Fruit fly (Drosophila melanogaster) S2 (cell line): ENCODE measurements around the gene RpL14.
A peak's percentile ranks its signal among the peaks of the same experiment; 100 is the strongest.

ENCODE experiments used
- CG8478 ChIP-seq: fragments of >200 bp; optimal IDR thresholded peaks from 2 replicates; lab custom pipeline; 2018
- CTCF ChIP-seq, 2 experiments: fragments of >200 bp; optimal IDR thresholded peaks; 2 replicates each; lab custom pipeline; 2018

Gene RpL14

DNA sequence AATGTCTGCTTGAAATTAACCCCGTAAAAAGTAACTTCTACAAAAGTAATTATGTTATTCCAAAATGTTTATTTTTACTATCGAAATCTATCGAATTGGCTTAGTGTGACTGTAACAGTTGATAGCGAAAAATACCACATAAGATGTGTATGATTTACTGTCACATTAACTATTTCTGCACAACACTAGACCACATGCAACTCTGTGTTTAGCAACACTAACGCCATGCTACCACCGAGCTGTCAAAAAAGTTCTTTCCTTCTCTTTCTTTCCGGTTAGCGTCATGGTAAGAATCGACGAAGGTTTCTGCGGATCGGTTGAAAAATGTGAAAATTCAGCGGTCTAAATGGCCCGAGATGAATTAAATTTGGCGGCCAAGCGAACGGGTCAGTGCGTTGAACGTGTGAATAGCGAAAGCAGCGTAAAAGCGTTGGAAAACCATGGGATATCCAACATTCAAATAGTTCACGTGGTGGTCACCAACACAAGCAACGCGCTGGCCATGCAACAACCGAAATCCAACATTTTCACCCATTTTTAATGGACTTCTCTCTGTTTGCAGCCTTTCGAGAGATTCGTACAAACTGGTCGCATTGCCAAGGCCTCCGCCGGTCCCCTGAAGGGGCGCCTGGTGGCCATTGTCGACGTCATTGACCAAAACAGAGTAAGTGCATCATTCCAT is at the start of gene RpL14, which contains the start of gene Nelf-E:
Gene RpL14, plus strand, starts transcription at position 255 of the 682 bp plus-strand sequence.
Gene Nelf-E, minus strand, starts transcription at position 128 of the 682 bp plus-strand sequence.
- peak; percentile 26 to 28 for TF ChIP-seq CTCF (optimal IDR thresholded peaks at IDR 0.05; lab: Kevin White, UChicago)
- no peak for TF ChIP-seq CG8478 (lab: Kevin White, UChicago)

dm6 chr3L:8553125-8553524 is 47.7 kb upstream of the RpL14 start:
- TF ChIP-seq CTCF (optimal IDR thresholded peaks at IDR 0.05; lab: Kevin White, UChicago) = no peak
- no peak for TF ChIP-seq CG8478 (lab: Kevin White, UChicago)

dm6 chr3L:8554024-8554642 is 46.7 kb upstream of the RpL14 start:
- no peak for TF ChIP-seq CTCF (optimal IDR thresholded peaks at IDR 0.05; lab: Kevin White, UChicago)
- TF ChIP-seq CG8478 (lab: Kevin White, UChicago) = no peak

DNA sequence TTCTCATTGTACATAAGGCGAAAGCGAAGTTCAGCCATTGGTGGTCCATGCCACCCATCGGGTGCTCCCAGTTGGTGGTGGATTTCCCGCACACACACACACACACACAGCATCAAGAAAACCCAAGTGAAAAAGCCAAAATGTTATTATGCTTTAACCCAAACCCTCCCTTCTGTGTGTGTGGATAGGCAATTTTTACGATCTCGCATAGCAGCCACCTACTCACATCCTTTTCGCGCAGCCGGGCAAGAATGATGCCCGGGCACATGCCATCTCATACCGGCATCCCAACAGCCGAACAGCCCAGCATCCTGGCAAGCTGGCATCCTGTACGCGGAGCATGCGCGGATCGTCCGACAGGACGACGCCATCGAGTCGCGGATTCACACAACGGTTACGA is 43.8 kb upstream of the RpL14 start:
- TF ChIP-seq CG8478 (lab: Kevin White, UChicago) (no peak), CTCF (optimal IDR thresholded peaks at IDR 0.05; lab: Kevin White, UChicago) (no peak)

DNA sequence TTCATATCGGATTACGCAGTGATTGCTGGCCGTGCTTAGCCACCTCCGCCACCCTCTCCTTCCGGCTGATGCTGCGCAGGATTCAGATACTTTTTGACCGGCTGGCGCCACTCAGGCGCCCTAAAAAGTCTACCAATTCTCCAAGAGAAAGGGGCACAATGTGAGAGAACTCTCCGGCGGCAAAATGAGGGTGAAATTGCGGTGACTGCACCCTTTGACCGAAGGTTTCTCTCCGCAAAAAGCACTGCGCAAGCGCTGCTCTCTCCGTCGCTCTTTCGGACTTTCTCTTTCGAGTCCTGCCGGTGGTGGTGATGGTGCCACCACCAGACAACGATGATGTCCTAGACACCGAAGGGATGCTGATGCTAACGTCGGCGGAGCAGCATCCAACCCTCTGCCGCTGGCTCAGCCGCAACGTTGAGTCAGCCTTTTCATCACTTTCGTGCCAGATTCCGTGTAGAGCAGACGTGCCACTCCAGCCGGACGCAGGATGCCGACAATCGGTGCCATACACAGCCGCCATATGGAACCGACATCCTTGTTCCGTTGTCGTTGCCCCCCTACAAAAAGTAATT is 41.0 kb upstream of the RpL14 start:
- TF ChIP-seq CG8478 (lab: Kevin White, UChicago) = no peak
- no peak for TF ChIP-seq CTCF (optimal IDR thresholded peaks at IDR 0.05; lab: Kevin White, UChicago)

DNA sequence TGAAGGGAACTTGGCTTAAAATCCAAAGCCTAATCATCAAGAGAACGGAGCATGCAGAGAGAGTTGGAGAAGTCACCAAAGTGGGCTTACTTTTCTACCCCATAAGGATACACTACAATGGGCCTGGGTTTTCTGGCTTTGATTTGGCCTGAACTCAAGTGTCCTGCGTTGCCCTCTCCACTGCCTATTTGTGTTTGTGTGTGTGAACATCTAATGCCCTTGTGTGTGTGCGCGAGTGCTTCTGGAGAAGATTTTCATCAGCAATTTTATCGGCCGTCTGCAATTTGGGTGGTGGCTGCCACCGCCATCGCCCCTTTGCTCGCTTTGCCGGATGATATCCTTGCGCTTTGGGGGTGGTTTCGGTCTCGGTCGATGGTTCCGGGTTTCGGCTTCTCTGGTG is 40.2 kb upstream of the RpL14 start:
- TF ChIP-seq CG8478 (lab: Kevin White, UChicago) (no peak), CTCF (optimal IDR thresholded peaks at IDR 0.05; lab: Kevin White, UChicago) (no peak)

- TF ChIP-seq CTCF (optimal IDR thresholded peaks at IDR 0.05; lab: Kevin White, UChicago) = no peak
- no peak for TF ChIP-seq CG8478 (lab: Kevin White, UChicago)
Observed at dm6 chr3L:8575844-8576842, 24.7 kb upstream of the RpL14 start, which contains the start of the genes CG6638 and CG43078. CG6638 (minus strand) TSS chr3L:8576078. CG43078 (plus strand) TSS chr3L:8576808.

dm6 chr3L:8578470-8578869 is 22.3 kb upstream of the RpL14 start:
- no peak for TF ChIP-seq CTCF (optimal IDR thresholded peaks at IDR 0.05; lab: Kevin White, UChicago)
- no peak for TF ChIP-seq CG8478 (lab: Kevin White, UChicago)

DNA sequence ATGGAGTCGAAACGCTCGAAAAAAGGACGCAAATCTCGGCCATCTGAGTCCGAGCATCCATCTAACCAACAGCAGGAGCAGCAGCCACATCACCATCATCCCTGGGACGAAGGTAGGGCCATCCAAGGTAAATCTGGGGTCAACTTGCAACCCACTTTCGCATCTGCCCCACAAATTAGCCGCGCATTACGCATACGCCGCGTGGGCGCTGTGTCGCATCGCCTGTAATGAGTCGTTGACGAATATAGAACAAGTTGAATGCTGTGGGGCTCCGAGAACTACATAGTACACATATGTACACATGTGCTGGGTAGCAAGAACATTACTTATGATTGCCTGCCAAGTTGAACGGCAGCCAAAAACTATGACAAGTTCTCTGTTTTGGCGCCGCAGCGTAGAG is 21.3 kb upstream of the RpL14 start:
- no peak for TF ChIP-seq CTCF (optimal IDR thresholded peaks at IDR 0.05; lab: Kevin White, UChicago)
- no peak for TF ChIP-seq CG8478 (lab: Kevin White, UChicago)

DNA sequence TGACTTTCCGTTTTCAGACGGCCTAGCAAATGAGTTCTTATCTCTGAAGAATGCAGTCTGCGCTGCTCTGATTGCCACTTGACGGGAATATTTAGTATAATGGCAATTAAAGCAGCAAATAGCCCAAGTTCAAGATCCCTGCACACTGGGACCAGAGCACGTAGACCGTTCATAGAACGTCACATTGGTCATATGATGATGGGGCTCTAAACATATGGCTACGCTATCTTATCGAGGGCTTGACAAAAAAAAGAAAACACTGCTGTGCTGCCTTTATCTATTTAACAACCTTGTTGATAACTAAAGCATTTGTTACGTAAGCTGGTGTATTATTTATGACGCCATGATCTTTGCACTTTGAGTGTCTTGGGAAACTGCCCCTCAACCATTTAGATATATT is 20.0 kb upstream of the RpL14 start:
- TF ChIP-seq CG8478 (lab: Kevin White, UChicago) (no peak), CTCF (optimal IDR thresholded peaks at IDR 0.05; lab: Kevin White, UChicago) (no peak)

- no peak for TF ChIP-seq CG8478 (lab: Kevin White, UChicago)
- no peak for TF ChIP-seq CTCF (optimal IDR thresholded peaks at IDR 0.05; lab: Kevin White, UChicago)
Observed at dm6 chr3L:8582105-8582707, 18.6 kb upstream of the RpL14 start.

- TF ChIP-seq CTCF (optimal IDR thresholded peaks at IDR 0.05; lab: Kevin White, UChicago) (no peak), CG8478 (lab: Kevin White, UChicago) (no peak)
Observed at dm6 chr3L:8584086-8584485, 16.7 kb upstream of the RpL14 start.

dm6 chr3L:8603880-8604692 is 3.3 kb downstream of the RpL14 start, which contains the start of the genes CG5989 and CG6282:
CG5989 (minus strand) TSS chr3L:8604149.
CG6282 (plus strand) TSS chr3L:8604657.
- TF ChIP-seq CG8478 (lab: Kevin White, UChicago) (no peak), CTCF (optimal IDR thresholded peaks at IDR 0.05; lab: Kevin White, UChicago) (peak; percentile 31 to 56)
